Worm (Caenorhabditis elegans) whole organism, late embryonic: ENCODE results near the gene W07B8.4.

Experiments used
- ets-4 ChIP-seq: sonication (generic microtip); optimal IDR thresholded peaks from 2 replicates; lab custom pipeline; 2016; ENCODE audit warnings: missing genetic modification characterization, missing compliant biosample characterization
- fkh-10 ChIP-seq: fragments of 150-350 bp; optimal IDR thresholded peaks from 2 replicates; lab custom pipeline; 2014; ENCODE audit warnings: missing biosample characterization, missing genetic modification reagents, missing genetic modification characterization
- lin-11 ChIP-seq: fragments of 200-800 bp; sonication (Bioruptor generic); optimal IDR thresholded peaks from 2 replicates; lab custom pipeline; 2018; ENCODE audit warnings: mild to moderate bottlenecking, missing genetic modification characterization, missing compliant biosample characterization
- nhr-11 ChIP-seq: fragments of 150-350 bp; optimal IDR thresholded peaks from 2 replicates; lab custom pipeline; 2014; ENCODE audit warnings: missing biosample characterization, missing genetic modification characterization
- syd-9 ChIP-seq: sonication (generic microtip); optimal IDR thresholded peaks from 2 replicates; lab custom pipeline; 2016; ENCODE audit warnings: mild to moderate bottlenecking, missing genetic modification characterization, moderate library complexity, missing compliant biosample characterization

DNA sequence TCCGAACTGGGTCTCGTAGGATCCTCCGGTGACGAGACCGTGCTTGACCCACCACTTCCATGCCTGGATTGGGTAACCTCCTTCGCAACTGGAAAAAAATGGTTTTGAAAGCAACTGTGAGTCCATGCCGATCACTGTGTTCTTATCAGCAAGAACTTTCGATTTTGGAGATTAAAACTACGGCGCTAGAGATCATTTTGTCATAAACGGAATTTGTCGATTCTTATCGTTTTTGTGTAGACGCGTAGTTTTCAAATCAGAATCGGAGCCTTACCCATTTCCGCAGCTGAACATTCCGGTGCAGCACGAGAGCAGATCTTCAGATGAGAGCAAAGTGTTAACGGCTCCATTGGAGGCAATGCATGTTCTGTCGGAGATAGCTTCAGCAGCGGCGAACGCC is 1.5 kb upstream of the W07B8.4 start:
- TF ChIP-seq lin-11 (no peak), syd-9 (tag; lab: Kevin White, UChicago) (no peak), ets-4 (tag; lab: Kevin White, UChicago) (no peak), fkh-10 (GFP tag; lab: Kevin White, UChicago) (no peak), nhr-11 (tag; lab: Kevin White, UChicago) (no peak)
